Worm (Caenorhabditis elegans): ENCODE measurements around the gene appg-1.
A peak's percentile ranks its signal among the peaks of the same experiment; 100 is the strongest.

The appg-1 gene

DNA sequence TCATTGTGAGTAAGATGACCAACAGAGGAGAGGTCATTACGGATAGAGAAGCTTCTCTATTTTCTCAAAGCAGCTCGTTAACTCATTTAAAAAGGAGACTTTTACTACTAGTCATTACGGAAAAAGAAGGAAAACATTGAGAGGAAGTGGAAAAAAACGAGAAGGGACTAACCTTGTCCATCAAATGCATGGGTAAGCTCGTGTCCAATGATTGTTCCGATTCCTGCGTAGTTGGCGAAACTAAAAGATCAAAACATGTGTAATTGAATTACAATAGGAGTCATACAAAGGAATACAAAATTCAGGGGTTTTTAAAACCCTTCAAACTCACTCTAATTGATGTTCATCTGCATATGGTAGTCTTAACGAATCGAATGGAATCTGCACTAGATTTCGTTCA lies 40.9 kb upstream of the appg-1 start:
- no peak for TF ChIP-seq hpl-2 (GFP tag; optimal IDR thresholded peaks at IDR 0.05)
- TF ChIP-seq egl-13 (tag; optimal IDR thresholded peaks at IDR 0.05), result no peak
- TF ChIP-seq unc-98 (GFP tag; IDR thresholded peaks at IDR 0.05), result no peak
- no peak for TF ChIP-seq zag-1 (tag; optimal IDR thresholded peaks at IDR 0.05)
- no peak for TF ChIP-seq tbx-2 (tag; optimal IDR thresholded peaks at IDR 0.05)
- TF ChIP-seq irx-1 (tag; optimal IDR thresholded peaks at IDR 0.05), result no peak
- TF ChIP-seq xbp-1 (tag; optimal IDR thresholded peaks at IDR 0.05), result no peak

DNA sequence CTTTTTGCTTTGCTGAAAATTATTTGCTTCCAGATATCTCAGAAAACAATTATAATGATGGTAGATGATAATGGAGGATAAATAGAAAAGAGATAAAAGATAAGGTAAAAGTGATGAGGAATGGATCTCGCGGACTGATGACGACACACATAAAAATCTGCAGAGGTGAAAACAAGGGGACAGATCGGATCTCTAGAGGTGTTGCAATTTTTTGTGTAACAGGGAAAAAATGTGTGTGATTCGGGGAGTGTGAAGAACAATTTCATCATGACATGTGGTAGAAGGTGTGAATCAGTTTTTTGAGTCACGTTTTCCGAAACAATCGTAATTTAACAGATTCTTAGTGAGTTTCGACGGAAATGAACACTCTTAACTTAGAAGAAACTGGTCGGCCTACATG lies 36.9 kb upstream of the appg-1 start:
- TF ChIP-seq mdl-1 (tag; optimal IDR thresholded peaks at IDR 0.05) (no peak), unc-130 (tag; optimal IDR thresholded peaks at IDR 0.05) (peak; percentile 45), rnt-1 (tag; optimal IDR thresholded peaks at IDR 0.05) (peak; percentile 44), pqm-1 (tag; optimal IDR thresholded peaks at IDR 0.05) (no peak), snu-23 (GFP tag; optimal IDR thresholded peaks at IDR 0.05) (peak; percentile 29), lsy-2 (tag; optimal IDR thresholded peaks at IDR 0.05) (peak in 1 of 2 experiments; percentile 1), fkh-4 (tag; optimal IDR thresholded peaks at IDR 0.05; ENCODE audit: borderline replicate concordance) (no peak), elt-3 (tag; optimal IDR thresholded peaks at IDR 0.05) (peak in 1 of 6 experiments; percentile 29), unc-86 (tag; optimal IDR thresholded peaks at IDR 0.05) (no peak), lin-14 (GFP tag; optimal IDR thresholded peaks at IDR 0.05) (peak; percentile 67), nhr-71 (tag; optimal IDR thresholded peaks at IDR 0.05) (peak; percentile 53), nhr-20 (tag; optimal IDR thresholded peaks at IDR 0.05) (peak; percentile 2), blmp-1 (tag; optimal IDR thresholded peaks at IDR 0.05) (peak; percentile 91)

DNA sequence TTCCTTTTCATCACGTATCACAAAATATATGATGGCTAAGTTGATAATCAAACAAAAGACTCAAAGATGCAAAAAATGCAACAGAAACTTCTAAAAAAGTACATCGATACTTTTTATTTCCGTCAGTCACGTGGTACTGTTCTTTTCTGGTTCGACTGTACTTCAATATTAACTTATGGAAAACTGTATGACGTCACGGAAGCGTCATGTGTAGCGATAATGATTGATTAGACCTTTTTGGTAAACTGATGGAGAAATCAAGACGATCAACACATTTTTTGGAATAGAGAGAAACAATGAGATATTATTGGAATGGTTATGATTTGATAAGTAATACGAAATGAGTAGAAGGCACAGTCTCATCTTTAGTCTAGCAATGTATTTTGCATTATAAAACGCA lies 31.6 kb upstream of the appg-1 start:
- no peak for TF ChIP-seq ces-1 (GFP tag; optimal IDR thresholded peaks at IDR 0.05)
- no peak for TF ChIP-seq nhr-28 (tag; optimal IDR thresholded peaks at IDR 0.05)
- no peak for TF ChIP-seq alr-1 (tag; optimal IDR thresholded peaks at IDR 0.05; ENCODE audit: borderline replicate concordance)
- TF ChIP-seq lsy-2 (tag; optimal IDR thresholded peaks at IDR 0.05), result peak in 1 of 2 experiments; percentile 43
- TF ChIP-seq nhr-77 (tag; optimal IDR thresholded peaks at IDR 0.05), result no peak
- no peak for TF ChIP-seq pag-3 (tag; optimal IDR thresholded peaks at IDR 0.05; ENCODE audit: borderline replicate concordance, insufficient read depth)
- no peak for TF ChIP-seq Y116A8C.19 (tag; optimal IDR thresholded peaks at IDR 0.05; ENCODE audit: borderline replicate concordance)
- no peak for TF ChIP-seq lin-39 (tag; optimal IDR thresholded peaks at IDR 0.05)
- peak; percentile 57 for TF ChIP-seq blmp-1 (tag; optimal IDR thresholded peaks at IDR 0.05)
- no peak for TF ChIP-seq ztf-11 (tag; optimal IDR thresholded peaks at IDR 0.05)
- TF ChIP-seq vab-15 (tag; optimal IDR thresholded peaks at IDR 0.05), result peak; percentile 23
- no peak for TF ChIP-seq hlh-17 (GFP tag; optimal IDR thresholded peaks at IDR 0.05; ENCODE audit: borderline replicate concordance)
- TF ChIP-seq swsn-7 (tag; optimal IDR thresholded peaks at IDR 0.05), result no peak
- peak; percentile 51 for TF ChIP-seq snu-23 (GFP tag; optimal IDR thresholded peaks at IDR 0.05)
- no peak for TF ChIP-seq fos-1 (tag; optimal IDR thresholded peaks at IDR 0.05)
- TF ChIP-seq nhr-90 (tag; optimal IDR thresholded peaks at IDR 0.05; ENCODE audit: poor library complexity), result peak; percentile 58
- TF ChIP-seq mab-9 (GFP tag; IDR thresholded peaks at IDR 0.05), result no peak
- TF ChIP-seq C04F5.9 (tag; optimal IDR thresholded peaks at IDR 0.05), result no peak
- TF ChIP-seq elt-3 (tag; optimal IDR thresholded peaks at IDR 0.05), result peak in 2 of 6 experiments; percentile 59 to 92
- no peak for TF ChIP-seq unc-62 (GFP tag; optimal IDR thresholded peaks at IDR 0.05)
- TF ChIP-seq fkh-4 (tag; optimal IDR thresholded peaks at IDR 0.05; ENCODE audit: borderline replicate concordance), result no peak
- peak; percentile 32; the same call in 1 of the 2 replicates for TF ChIP-seq nhr-19 (GFP tag; conservative IDR thresholded peaks at IDR 0.05)
- TF ChIP-seq ceh-8 (GFP tag; optimal IDR thresholded peaks at IDR 0.05), result no peak
- no peak for TF ChIP-seq pax-3 (tag; optimal IDR thresholded peaks at IDR 0.05)
- no peak for TF ChIP-seq efl-3 (GFP tag; optimal IDR thresholded peaks at IDR 0.05)
- no peak for TF ChIP-seq hpl-2 (GFP tag; optimal IDR thresholded peaks at IDR 0.05)
- TF ChIP-seq hlh-4 (tag; optimal IDR thresholded peaks at IDR 0.05), result no peak
- TF ChIP-seq nhr-76 (tag; optimal IDR thresholded peaks at IDR 0.05), result no peak
- no peak for TF ChIP-seq xbp-1 (tag; optimal IDR thresholded peaks at IDR 0.05)
- no peak for TF ChIP-seq egl-13 (tag; optimal IDR thresholded peaks at IDR 0.05)
- no peak for TF ChIP-seq ama-1 (optimal IDR thresholded peaks at IDR 0.05)
- TF ChIP-seq mep-1 (tag; optimal IDR thresholded peaks at IDR 0.05), result no peak
- no peak for TF ChIP-seq lir-3 (tag; optimal IDR thresholded peaks at IDR 0.05; ENCODE audit: poor library complexity)
- TF ChIP-seq ets-5 (GFP tag; IDR thresholded peaks at IDR 0.05), result no peak
- TF ChIP-seq tlp-1 (tag; optimal IDR thresholded peaks at IDR 0.05), result no peak
- no peak for TF ChIP-seq pqm-1 (tag; optimal IDR thresholded peaks at IDR 0.05)
- peak in 1 of 2 experiments; percentile 66 for TF ChIP-seq lin-35 (GFP tag; optimal IDR thresholded peaks at IDR 0.05)

All from whole organism, L1 larva.